Worm (Caenorhabditis elegans): Measurements from ENCODE around the gene ZK354.2.

ZK354.2 gene

DNA sequence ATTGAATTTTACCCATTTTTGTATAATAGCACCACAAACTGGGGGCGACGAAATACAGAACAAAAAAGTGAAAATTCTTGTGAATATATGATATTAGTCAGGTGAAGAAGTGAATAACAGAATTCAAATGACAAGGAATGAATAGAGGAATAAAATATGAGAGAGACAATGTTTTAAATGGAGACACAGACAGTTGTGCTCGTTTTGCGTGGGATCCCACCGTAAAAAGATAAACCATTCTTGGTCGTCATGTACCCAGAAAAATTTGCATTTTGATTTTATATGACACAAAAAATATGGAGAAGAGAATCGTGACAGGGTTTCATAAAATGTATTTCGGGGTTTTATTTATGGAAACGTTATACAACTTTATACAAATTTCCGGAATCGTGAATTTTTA lies 35.5 kb upstream of the ZK354.2 start, which contains the start of gene F36H12.17:
Gene F36H12.17, minus strand, starts transcription at position 101 of the 400 bp plus-strand sequence.
- TF ChIP-seq tbx-7 (tag; optimal IDR thresholded peaks at IDR 0.05) (no peak), lin-11 (tag; optimal IDR thresholded peaks at IDR 0.05) (no peak), elt-4 (tag; optimal IDR thresholded peaks at IDR 0.05) (no peak), pha-2 (tag; optimal IDR thresholded peaks at IDR 0.05) (no peak), ttx-3 (tag; optimal IDR thresholded peaks at IDR 0.05) (no peak), pax-1 (tag; optimal IDR thresholded peaks at IDR 0.05) (no peak), lim-6 (tag; optimal IDR thresholded peaks at IDR 0.05) (no peak), dve-1 (tag; optimal IDR thresholded peaks at IDR 0.05) (no peak), fkh-10 (GFP tag; optimal IDR thresholded peaks at IDR 0.05) (no peak), unc-3 (GFP tag; conservative IDR thresholded peaks at IDR 0.05) (no peak), unc-3 (tag; optimal IDR thresholded peaks at IDR 0.05) (no peak), ceh-48 (tag; optimal IDR thresholded peaks at IDR 0.05) (no peak), C38D4.7 (GFP tag; optimal IDR thresholded peaks at IDR 0.05) (no peak), ets-4 (tag; optimal IDR thresholded peaks at IDR 0.05) (no peak), rnt-1 (tag; optimal IDR thresholded peaks at IDR 0.05) (no peak), pat-9 (tag; optimal IDR thresholded peaks at IDR 0.05) (no peak), che-1 (tag; optimal IDR thresholded peaks at IDR 0.05) (no peak), elt-2 (tag; optimal IDR thresholded peaks at IDR 0.05) (no peak)

DNA sequence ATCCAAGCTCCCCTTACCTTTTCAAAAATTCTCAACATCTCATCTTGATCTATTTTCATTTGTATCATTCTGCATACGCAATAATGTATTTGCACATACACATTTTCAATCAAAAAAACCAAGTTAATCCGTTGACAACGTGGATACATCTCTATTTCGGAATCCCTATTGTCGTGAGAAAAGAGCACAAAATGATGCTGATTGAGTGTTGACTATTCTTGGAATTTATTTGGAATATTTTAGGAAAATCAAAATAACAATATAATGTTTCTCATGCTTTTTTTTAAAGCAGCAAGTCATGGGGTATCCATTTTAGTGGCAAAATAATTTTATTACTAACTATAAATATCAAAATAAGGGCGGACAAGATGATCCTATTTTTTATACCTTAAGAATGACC lies 31.7 kb upstream of the ZK354.2 start:
- no peak for TF ChIP-seq sox-4 (tag; optimal IDR thresholded peaks at IDR 0.05)
- TF ChIP-seq pha-2 (tag; optimal IDR thresholded peaks at IDR 0.05), result no peak
- TF ChIP-seq ets-4 (tag; optimal IDR thresholded peaks at IDR 0.05), result no peak
- no peak for TF ChIP-seq hlh-6 (tag; optimal IDR thresholded peaks at IDR 0.05)
- no peak for TF ChIP-seq ttx-3 (tag; optimal IDR thresholded peaks at IDR 0.05)
- TF ChIP-seq hlh-13 (GFP tag; optimal IDR thresholded peaks at IDR 0.05), result no peak
- no peak for TF ChIP-seq F13H6.1 (tag; optimal IDR thresholded peaks at IDR 0.05)
- no peak for TF ChIP-seq unc-55 (GFP tag; optimal IDR thresholded peaks at IDR 0.05)
- no peak for TF ChIP-seq ceh-48 (tag; optimal IDR thresholded peaks at IDR 0.05)
- no peak for TF ChIP-seq pha-4 (tag; optimal IDR thresholded peaks at IDR 0.05)
- TF ChIP-seq tbx-7 (tag; optimal IDR thresholded peaks at IDR 0.05), result no peak
- TF ChIP-seq nhr-11 (tag; optimal IDR thresholded peaks at IDR 0.05), result no peak
- TF ChIP-seq hlh-8 (tag; optimal IDR thresholded peaks at IDR 0.05), result no peak
- no peak for TF ChIP-seq lin-11 (tag; optimal IDR thresholded peaks at IDR 0.05)
- no peak for TF ChIP-seq ceh-45 (GFP tag; IDR thresholded peaks at IDR 0.05)

DNA sequence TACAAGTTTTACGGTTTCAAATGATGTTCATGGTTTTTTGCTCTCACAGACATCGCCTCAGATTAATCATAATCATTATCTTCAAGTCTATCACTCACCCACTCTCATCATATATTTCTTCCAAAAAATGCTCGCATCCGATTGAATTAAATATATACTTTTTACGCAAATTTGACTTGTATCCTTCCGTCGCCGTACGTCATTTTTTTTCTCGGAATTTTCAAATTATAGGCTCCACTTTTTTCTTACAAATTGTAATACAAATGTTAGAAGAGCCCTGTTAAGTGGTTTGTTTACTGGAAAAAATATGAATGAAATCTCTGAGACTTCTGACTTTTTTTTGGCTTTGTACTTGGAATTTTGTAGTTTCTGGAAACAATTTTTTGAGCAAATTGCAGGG lies 26.0 kb upstream of the ZK354.2 start:
- TF ChIP-seq che-1 (tag; optimal IDR thresholded peaks at IDR 0.05) (no peak), ceh-30 (tag; optimal IDR thresholded peaks at IDR 0.05) (no peak), K02D7.2 (tag; optimal IDR thresholded peaks at IDR 0.05) (no peak), ceh-24 (tag; optimal IDR thresholded peaks at IDR 0.05) (no peak), T23F11.4 (GFP tag; optimal IDR thresholded peaks at IDR 0.05) (no peak), pax-1 (tag; optimal IDR thresholded peaks at IDR 0.05) (no peak), pat-9 (tag; optimal IDR thresholded peaks at IDR 0.05) (no peak), pros-1 (tag; optimal IDR thresholded peaks at IDR 0.05) (no peak), ama-1 (optimal IDR thresholded peaks at IDR 0.05) (no peak), ceh-19 (GFP tag; optimal IDR thresholded peaks at IDR 0.05) (no peak), unc-86 (tag; optimal IDR thresholded peaks at IDR 0.05) (no peak), C08G9.2 (tag; optimal IDR thresholded peaks at IDR 0.05) (no peak), nhr-232 (tag; optimal IDR thresholded peaks at IDR 0.05) (no peak), ceh-31 (tag; optimal IDR thresholded peaks at IDR 0.05) (no peak), hlh-13 (GFP tag; optimal IDR thresholded peaks at IDR 0.05) (no peak), pha-4 (tag; optimal IDR thresholded peaks at IDR 0.05) (no peak), pqm-1 (tag; optimal IDR thresholded peaks at IDR 0.05) (no peak), ceh-9 (tag; optimal IDR thresholded peaks at IDR 0.05) (no peak)
